Worm (Caenorhabditis elegans) whole organism, L4 larva: Measurements from ENCODE around the gene F42A9.9.

Source experiments
- lir-3 ChIP-seq: sonication (generic microtip); optimal IDR thresholded peaks from 2 replicates; lab custom pipeline; 2016; ENCODE audit warnings: mild to moderate bottlenecking, missing genetic modification characterization, missing compliant biosample characterization
- madf-9 ChIP-seq: fragments of 200-800 bp; sonication (Bioruptor generic); conservative IDR thresholded peaks from 2 replicates; pipeline ENCODE4 v1.3.6; 2022; ENCODE audit warnings: missing genetic modification reagents, missing genetic modification characterization, missing compliant biosample characterization
- spr-3 ChIP-seq: fragments of 200-800 bp; sonication (Bioruptor generic); optimal IDR thresholded peaks from 2 replicates; lab custom pipeline; 2018; ENCODE audit warnings: mild to moderate bottlenecking, missing genetic modification characterization, missing compliant biosample characterization

- TF ChIP-seq spr-3 (GFP tag; lab: Kevin White, UChicago), result no peak
- TF ChIP-seq lir-3 (tag; lab: Kevin White, UChicago), result no peak
- TF ChIP-seq madf-9 (GFP tag; lab: Robert Waterston, UW), result no peak
Observed at ce11 chrIV:8658122-8658521, 19.5 kb upstream of the F42A9.9 start, which contains the start of gene C49C8.6.
